Fruit fly (Drosophila melanogaster): ENCODE measurements around the gene cal1.

Gene cal1

dm6 chr3R:17110880-17111726, 23.0 kb downstream of the cal1 start:
- no peak for TF ChIP-seq Ets98B (GFP tag; IDR thresholded peaks at IDR 0.05)
- TF ChIP-seq EcR (GFP tag; optimal IDR thresholded peaks at IDR 0.05) = peak; percentile 96

- TF ChIP-seq D1 (tag; optimal IDR thresholded peaks at IDR 0.05) (no peak), rn (GFP tag; IDR thresholded peaks at IDR 0.05) (no peak), CG4496 (GFP tag; IDR thresholded peaks at IDR 0.05) (no peak), Snoo (tag; optimal IDR thresholded peaks at IDR 0.05) (no peak), CG8301 (tag; optimal IDR thresholded peaks at IDR 0.05) (no peak), fd96Ca (GFP tag; IDR thresholded peaks at IDR 0.05) (no peak), gl (tag; optimal IDR thresholded peaks at IDR 0.05) (no peak), CG34367 (tag; optimal IDR thresholded peaks at IDR 0.05) (no peak), Ets98B (GFP tag; IDR thresholded peaks at IDR 0.05) (no peak), EcR (GFP tag; optimal IDR thresholded peaks at IDR 0.05) (no peak), Pif1A (GFP tag; optimal IDR thresholded peaks at IDR 0.05) (no peak), CG13204 (GFP tag; optimal IDR thresholded peaks at IDR 0.05) (no peak), CG10348 (GFP tag; IDR thresholded peaks at IDR 0.05) (no peak), CG9948 (tag; optimal IDR thresholded peaks at IDR 0.05) (no peak), CG32121 (GFP tag; IDR thresholded peaks at IDR 0.05) (no peak), CG17806 (tag; optimal IDR thresholded peaks at IDR 0.05) (no peak), Pif1B (GFP tag; optimal IDR thresholded peaks at IDR 0.05) (no peak)
Measured at dm6 chr3R:17115668-17116067, 27.6 kb downstream of the cal1 start.

dm6 chr3R:17116231-17116630, 28.2 kb downstream of the cal1 start:
- TF ChIP-seq Ets98B (GFP tag; IDR thresholded peaks at IDR 0.05) (no peak), D1 (tag; optimal IDR thresholded peaks at IDR 0.05) (no peak), CG10348 (GFP tag; IDR thresholded peaks at IDR 0.05) (no peak), CG17806 (tag; optimal IDR thresholded peaks at IDR 0.05) (peak; percentile 14), Pif1A (GFP tag; optimal IDR thresholded peaks at IDR 0.05) (no peak), CG15710 (tag; optimal IDR thresholded peaks at IDR 0.05) (no peak), EcR (GFP tag; optimal IDR thresholded peaks at IDR 0.05) (no peak), CG8301 (tag; optimal IDR thresholded peaks at IDR 0.05) (no peak), CG13204 (GFP tag; optimal IDR thresholded peaks at IDR 0.05) (no peak), CG4496 (GFP tag; IDR thresholded peaks at IDR 0.05) (peak; percentile 46; the same call in 2 of the 3 replicates), fd96Ca (GFP tag; IDR thresholded peaks at IDR 0.05) (no peak), Snoo (tag; optimal IDR thresholded peaks at IDR 0.05) (no peak), CG8159 (tag; optimal IDR thresholded peaks at IDR 0.05) (peak; percentile 43)

dm6 chr3R:17117607-17118327, 29.7 kb downstream of the cal1 start:
- TF ChIP-seq CG17806 (tag; optimal IDR thresholded peaks at IDR 0.05) = peak; percentile 7
- 0 out of 3 replicates have a peak, but pooled peaks have one; percentile 47 for TF ChIP-seq fd96Ca (GFP tag; IDR thresholded peaks at IDR 0.05)
- no peak for TF ChIP-seq CG32121 (GFP tag; IDR thresholded peaks at IDR 0.05)
- TF ChIP-seq Pif1A (GFP tag; optimal IDR thresholded peaks at IDR 0.05) = peak; percentile 12
- TF ChIP-seq Pif1B (GFP tag; optimal IDR thresholded peaks at IDR 0.05) = peak; percentile 32
- TF ChIP-seq CG9948 (tag; optimal IDR thresholded peaks at IDR 0.05) = peak; percentile 56
- TF ChIP-seq CG13204 (GFP tag; optimal IDR thresholded peaks at IDR 0.05) = peak; percentile 6
- no peak for TF ChIP-seq CG12605 (GFP tag; IDR thresholded peaks at IDR 0.05)
- peak; percentile 63 for TF ChIP-seq CG8159 (tag; optimal IDR thresholded peaks at IDR 0.05)
- no peak for TF ChIP-seq Ets98B (GFP tag; IDR thresholded peaks at IDR 0.05)
- TF ChIP-seq gl (tag; optimal IDR thresholded peaks at IDR 0.05) = no peak
- peak; percentile 80 for TF ChIP-seq EcR (GFP tag; optimal IDR thresholded peaks at IDR 0.05)
- TF ChIP-seq CG8301 (tag; optimal IDR thresholded peaks at IDR 0.05) = peak; percentile 37
- peak; percentile 69 for TF ChIP-seq CG15710 (tag; optimal IDR thresholded peaks at IDR 0.05)
- peak; percentile 66 for TF ChIP-seq Snoo (tag; optimal IDR thresholded peaks at IDR 0.05)
- no peak for TF ChIP-seq CG10348 (GFP tag; IDR thresholded peaks at IDR 0.05)
- TF ChIP-seq CG14655 (GFP tag; optimal IDR thresholded peaks at IDR 0.05) = peak; percentile 60
- peak; percentile 36; the same call in 1 of the 3 replicates for TF ChIP-seq CG4496 (GFP tag; IDR thresholded peaks at IDR 0.05)
- no peak for TF ChIP-seq D1 (tag; optimal IDR thresholded peaks at IDR 0.05)
- TF ChIP-seq CG34367 (tag; optimal IDR thresholded peaks at IDR 0.05) = peak; percentile 52
- TF ChIP-seq rn (GFP tag; IDR thresholded peaks at IDR 0.05) = no peak

dm6 chr3R:17118917-17119378, 30.9 kb downstream of the cal1 start:
- TF ChIP-seq Pif1A (GFP tag; optimal IDR thresholded peaks at IDR 0.05) = peak; percentile 43
- no peak for TF ChIP-seq CG34367 (tag; optimal IDR thresholded peaks at IDR 0.05)
- no peak for TF ChIP-seq Snoo (tag; optimal IDR thresholded peaks at IDR 0.05)
- TF ChIP-seq CG8301 (tag; optimal IDR thresholded peaks at IDR 0.05) = no peak
- peak; percentile 16 for TF ChIP-seq EcR (GFP tag; optimal IDR thresholded peaks at IDR 0.05)
- TF ChIP-seq CG12605 (GFP tag; IDR thresholded peaks at IDR 0.05) = peak; percentile 63
- no peak for TF ChIP-seq CG9948 (tag; optimal IDR thresholded peaks at IDR 0.05)
- TF ChIP-seq CG13204 (GFP tag; optimal IDR thresholded peaks at IDR 0.05) = no peak
- TF ChIP-seq D1 (tag; optimal IDR thresholded peaks at IDR 0.05) = no peak
- TF ChIP-seq CG17806 (tag; optimal IDR thresholded peaks at IDR 0.05) = no peak
- no peak for TF ChIP-seq CG15710 (tag; optimal IDR thresholded peaks at IDR 0.05)
- peak; percentile 47; the same call in 1 of the 3 replicates for TF ChIP-seq CG4496 (GFP tag; IDR thresholded peaks at IDR 0.05)
- no peak for TF ChIP-seq CG32121 (GFP tag; IDR thresholded peaks at IDR 0.05)
- TF ChIP-seq Ets98B (GFP tag; IDR thresholded peaks at IDR 0.05) = no peak; the same call in 1 of the 2 replicates
- TF ChIP-seq CG10348 (GFP tag; IDR thresholded peaks at IDR 0.05) = no peak
- no peak for TF ChIP-seq CG14655 (GFP tag; optimal IDR thresholded peaks at IDR 0.05)
- TF ChIP-seq Pif1B (GFP tag; optimal IDR thresholded peaks at IDR 0.05) = peak; percentile 20
- no peak for TF ChIP-seq CG8159 (tag; optimal IDR thresholded peaks at IDR 0.05)
- no peak for TF ChIP-seq fd96Ca (GFP tag; IDR thresholded peaks at IDR 0.05)
- no peak for TF ChIP-seq gl (tag; optimal IDR thresholded peaks at IDR 0.05)
- no peak for TF ChIP-seq rn (GFP tag; IDR thresholded peaks at IDR 0.05)
